Worm (Caenorhabditis elegans) whole organism, late embryonic: ENCODE data around the gene hacd-1.

Experiments used
- F13H6.1 ChIP-seq: sonication (generic microtip); optimal IDR thresholded peaks from 2 replicates; lab custom pipeline; 2016; ENCODE audit warnings: missing genetic modification characterization, missing compliant biosample characterization
- K09A11.1 ChIP-seq: sonication (generic microtip); optimal IDR thresholded peaks from 2 replicates; lab custom pipeline; 2017; ENCODE audit warnings: antibody characterized with exemption, mild to moderate bottlenecking, missing genetic modification characterization, missing compliant biosample characterization; ENCODE audit not compliant: insufficient read depth
- T23F11.4 ChIP-seq: fragments of 200-800 bp; sonication (Bioruptor generic); optimal IDR thresholded peaks from 2 replicates; lab custom pipeline; 2018; ENCODE audit warnings: mild to moderate bottlenecking, missing genetic modification characterization, missing compliant biosample characterization
- ama-1 ChIP-seq: fragments of 150-350 bp; optimal IDR thresholded peaks from 2 replicates; lab custom pipeline; 2014
- ceh-19 ChIP-seq: fragments of 200-800 bp; sonication (Bioruptor generic); optimal IDR thresholded peaks from 2 replicates; lab custom pipeline; 2018; ENCODE audit warnings: mild to moderate bottlenecking, missing genetic modification characterization, missing compliant biosample characterization
- ceh-2 ChIP-seq: sonication (generic microtip); optimal IDR thresholded peaks from 2 replicates; lab custom pipeline; 2016; ENCODE audit warnings: missing genotype, missing genetic modification characterization, missing compliant biosample characterization
- elt-2 ChIP-seq: sonication (generic microtip); optimal IDR thresholded peaks from 2 replicates; lab custom pipeline; 2016; ENCODE audit warnings: missing genetic modification reagents, missing genetic modification characterization, missing compliant biosample characterization
- nfya-1 ChIP-seq: sonication (generic microtip); optimal IDR thresholded peaks from 2 replicates; lab custom pipeline; 2017; ENCODE audit warnings: missing genetic modification characterization, mild to moderate bottlenecking, missing compliant biosample characterization, antibody characterized with exemption, moderate library complexity
- nhr-11 ChIP-seq: fragments of 150-350 bp; optimal IDR thresholded peaks from 2 replicates; lab custom pipeline; 2014; ENCODE audit warnings: missing biosample characterization, missing genetic modification characterization
- pat-9 ChIP-seq: fragments of 200-800 bp; sonication (Bioruptor generic); optimal IDR thresholded peaks from 2 replicates; lab custom pipeline; 2018; ENCODE audit warnings: mild to moderate bottlenecking, missing genetic modification characterization, moderate library complexity, missing compliant biosample characterization
- pha-4 ChIP-seq: fragments of 150-350 bp; optimal IDR thresholded peaks from 2 replicates; lab custom pipeline; 2018; ENCODE audit warnings: missing biosample characterization, missing genetic modification reagents, missing genetic modification characterization
- pqm-1 ChIP-seq: sonication (generic microtip); optimal IDR thresholded peaks from 2 replicates; lab custom pipeline; 2016; ENCODE audit warnings: missing genetic modification characterization, missing compliant biosample characterization
- sdc-2 ChIP-seq: sonication (generic microtip); optimal IDR thresholded peaks from 2 replicates; lab custom pipeline; 2016; ENCODE audit warnings: missing genotype, missing genetic modification characterization, missing compliant biosample characterization

DNA sequence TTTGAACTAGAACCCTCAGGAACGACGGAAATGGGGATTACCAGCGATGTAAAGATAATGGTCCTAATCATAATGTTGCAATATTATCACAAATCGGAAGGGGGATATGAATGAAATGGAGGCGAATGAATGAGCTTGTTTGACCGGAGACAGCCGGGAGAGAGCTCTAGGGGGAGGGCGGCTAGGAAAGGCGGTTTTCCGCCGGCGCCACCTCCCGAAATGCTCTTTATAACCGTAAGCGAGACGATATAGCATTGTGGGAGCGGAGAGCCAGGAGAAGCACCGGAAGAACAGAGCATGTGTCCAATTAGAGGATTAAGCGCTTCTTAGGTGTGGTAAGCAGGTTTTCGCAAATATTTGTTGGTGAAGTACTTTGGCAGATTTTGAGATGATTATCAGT, 34.6 kb upstream of the hacd-1 start, which contains the start of gene R12A1.3:
- TF ChIP-seq nhr-11 (tag; lab: Kevin White, UChicago) (no peak), ceh-19 (GFP tag; lab: Kevin White, UChicago) (no peak), ceh-2 (no peak), K09A11.1 (no peak), F13H6.1 (tag; lab: Kevin White, UChicago) (no peak), pat-9 (tag; lab: Kevin White, UChicago) (no peak), sdc-2 (no peak), T23F11.4 (GFP tag; lab: Kevin White, UChicago) (no peak), nfya-1 (no peak), ama-1 (lab: Kevin White, UChicago) (no peak), pha-4 (no peak), elt-2 (tag; lab: Kevin White, UChicago) (no peak), pqm-1 (no peak)
